Fruit fly (Drosophila melanogaster): ENCODE measurements around the gene B9d1.

The B9d1 gene

dm6 chr3R:15472753-15473212, 8.9 kb upstream of the B9d1 start (continued):
- TF ChIP-seq bigmax (GFP tag; optimal IDR thresholded peaks at IDR 0.05) (no peak), CG3407 (GFP tag; optimal IDR thresholded peaks at IDR 0.05) (no peak), C15 (GFP tag; IDR thresholded peaks at IDR 0.05) (no peak), jing (GFP tag; optimal IDR thresholded peaks at IDR 0.05) (no peak), BtbVII (GFP tag; optimal IDR thresholded peaks at IDR 0.05) (peak; percentile 42), Oli (tag; optimal IDR thresholded peaks at IDR 0.05) (peak; percentile 50), Atf6 (GFP tag; IDR thresholded peaks at IDR 0.05) (peak; percentile 74), CG30403 (GFP tag; optimal IDR thresholded peaks at IDR 0.05) (peak; percentile 51), ro (GFP tag; IDR thresholded peaks at IDR 0.05) (no peak), mld (GFP tag; IDR thresholded peaks at IDR 0.05; ENCODE audit: partially characterized antibody) (no peak), CG16815 (GFP tag; optimal IDR thresholded peaks at IDR 0.05) (peak; percentile 9), zen2 (GFP tag; IDR thresholded peaks at IDR 0.05; ENCODE audit: partially characterized antibody) (no peak), BEAF-32 (GFP tag; optimal IDR thresholded peaks at IDR 0.05) (no peak), CG11560 (tag; IDR thresholded peaks at IDR 0.05) (0 out of 3 replicates have a peak, but pooled peaks have one; percentile 9), CG1603 (tag; optimal IDR thresholded peaks at IDR 0.05) (no peak), HLH4C (GFP tag; IDR thresholded peaks at IDR 0.05; ENCODE audit: partially characterized antibody) (no peak), TFAM (GFP tag; optimal IDR thresholded peaks at IDR 0.05) (no peak), usp (GFP tag; optimal IDR thresholded peaks at IDR 0.05) (no peak), ash1 (GFP tag; optimal IDR thresholded peaks at IDR 0.05) (no peak), CG12299 (tag; optimal IDR thresholded peaks at IDR 0.05) (no peak), CG12659 (GFP tag; optimal IDR thresholded peaks at IDR 0.05) (peak; percentile 32), CG2875 (GFP tag; optimal IDR thresholded peaks at IDR 0.05) (no peak), CG10979 (tag; optimal IDR thresholded peaks at IDR 0.05) (peak; percentile 29), Mad (GFP tag; optimal IDR thresholded peaks at IDR 0.05) (peak; percentile 18), CG14667 (GFP tag; IDR thresholded peaks at IDR 0.05) (no peak), stwl (tag; optimal IDR thresholded peaks at IDR 0.05) (no peak), HmgZ (tag; optimal IDR thresholded peaks at IDR 0.05) (peak; percentile 19), CG17912 (GFP tag; optimal IDR thresholded peaks at IDR 0.05) (no peak), CG5953 (GFP tag; IDR thresholded peaks at IDR 0.05) (no peak), phol (tag; optimal IDR thresholded peaks at IDR 0.05) (peak; percentile 48), CG13296 (GFP tag; optimal IDR thresholded peaks at IDR 0.05) (peak; percentile 20), CG6689 (GFP tag; IDR thresholded peaks at IDR 0.05) (0 out of 2 replicates have a peak, but pooled peaks have one; percentile 19), Dbx (GFP tag; IDR thresholded peaks at IDR 0.05) (peak; percentile 61; the same call in 2 of the 3 replicates), scrt (GFP tag; optimal IDR thresholded peaks at IDR 0.05) (peak; percentile 62), D19A (tag; optimal IDR thresholded peaks at IDR 0.05) (peak; percentile 93), tap (tag; optimal IDR thresholded peaks at IDR 0.05) (peak; percentile 44), dimm (GFP tag; IDR thresholded peaks at IDR 0.05) (no peak), wek (GFP tag; optimal IDR thresholded peaks at IDR 0.05) (no peak), ken (GFP tag; IDR thresholded peaks at IDR 0.05) (no peak), CG17802 (tag; optimal IDR thresholded peaks at IDR 0.05) (no peak), ranshi (GFP tag; IDR thresholded peaks at IDR 0.05) (peak; percentile 35; the same call in 1 of the 2 replicates), D19B (GFP tag; optimal IDR thresholded peaks at IDR 0.05) (peak; percentile 55), Usf (GFP tag; optimal IDR thresholded peaks at IDR 0.05) (peak; percentile 51), CG9437 (GFP tag; optimal IDR thresholded peaks at IDR 0.05) (peak; percentile 33), CG3838 (GFP tag; optimal IDR thresholded peaks at IDR 0.05) (peak; percentile 2), CG8359 (GFP tag; optimal IDR thresholded peaks at IDR 0.05; ENCODE audit: borderline replicate concordance) (no peak), Sox102F (GFP tag; optimal IDR thresholded peaks at IDR 0.05) (peak; percentile 46), da (GFP tag; optimal IDR thresholded peaks at IDR 0.05) (no peak), salm (tag; optimal IDR thresholded peaks at IDR 0.05) (no peak), ase (GFP tag; IDR thresholded peaks at IDR 0.05) (no peak)
